Worm (Caenorhabditis elegans) whole organism, midembryonic: ENCODE results near the gene R03C1.1.

ENCODE experiments used
- T22C8.4 ChIP-seq: fragments of 200-800 bp; sonication (Bioruptor generic); IDR thresholded peaks from 2 replicates; pipeline ENCODE4 v1.3.6; 2022; ENCODE audit warnings: missing genetic modification characterization, missing compliant biosample characterization
- flt-1 ChIP-seq: fragments of 200-800 bp; sonication (Bioruptor generic); IDR thresholded peaks from 2 replicates; pipeline ENCODE4 v1.3.6; 2022; ENCODE audit warnings: missing genetic modification characterization, missing compliant biosample characterization
- klf-2 ChIP-seq: fragments of 200-800 bp; sonication (Bioruptor generic); conservative IDR thresholded peaks from 2 replicates; pipeline ENCODE4 v1.3.6; 2022; ENCODE audit warnings: missing genetic modification reagents, missing genetic modification characterization, missing compliant biosample characterization
- med-1 ChIP-seq: sonication (generic microtip); optimal IDR thresholded peaks from 2 replicates; lab custom pipeline; 2017; ENCODE audit warnings: missing genetic modification characterization, mild to moderate bottlenecking, missing compliant biosample characterization, antibody characterized with exemption, missing genetic modification reagents; ENCODE audit not compliant: insufficient read depth
- ref-1 ChIP-seq: fragments of 200-800 bp; sonication (Bioruptor generic); conservative IDR thresholded peaks from 2 replicates; pipeline ENCODE4 v1.3.6; 2022; ENCODE audit warnings: missing genetic modification reagents, missing genetic modification characterization, missing compliant biosample characterization
- tab-1 ChIP-seq: fragments of 200-800 bp; sonication (Bioruptor generic); IDR thresholded peaks from 2 replicates; pipeline ENCODE4 v1.3.6; 2022; ENCODE audit warnings: missing genetic modification characterization, missing compliant biosample characterization

- TF ChIP-seq med-1 (no peak), ref-1 (no peak), flt-1 (GFP tag; lab: Robert Waterston, UW) (no peak), klf-2 (no peak), tab-1 (no peak), T22C8.4 (no peak)
Observed at ce11 chrII:14866156-14866555, 44.1 kb downstream of the R03C1.1 start.
